Fruit fly (Drosophila melanogaster): ENCODE measurements around the gene GATAd.

GATAd gene

dm6 chr2L:10303786-10304185, 29.7 kb upstream of the GATAd start, which contains the start of gene nmd (continued):
- no peak for TF ChIP-seq lab (GFP tag; optimal IDR thresholded peaks at IDR 0.05)
- no peak for TF ChIP-seq ab (GFP tag; optimal IDR thresholded peaks at IDR 0.05)
- TF ChIP-seq CG8944 (GFP tag; optimal IDR thresholded peaks at IDR 0.05): no peak
- peak; percentile 34 for TF ChIP-seq HmgD (GFP tag; optimal IDR thresholded peaks at IDR 0.05)
- TF ChIP-seq sisA (GFP tag; IDR thresholded peaks at IDR 0.05): no peak
- TF ChIP-seq YL-1 (GFP tag; optimal IDR thresholded peaks at IDR 0.05): peak; percentile 64
- TF ChIP-seq CG3163 (GFP tag; optimal IDR thresholded peaks at IDR 0.05): no peak
- peak; percentile 55 for TF ChIP-seq CG12659 (GFP tag; optimal IDR thresholded peaks at IDR 0.05)
- TF ChIP-seq dysf (GFP tag; IDR thresholded peaks at IDR 0.05): no peak
- peak; percentile 4 for TF ChIP-seq cg (GFP tag; optimal IDR thresholded peaks at IDR 0.05)
- TF ChIP-seq ash1 (GFP tag; optimal IDR thresholded peaks at IDR 0.05): no peak
- peak; percentile 2 for TF ChIP-seq CG7839 (tag; optimal IDR thresholded peaks at IDR 0.05)
- TF ChIP-seq Hr78 (GFP tag; optimal IDR thresholded peaks at IDR 0.05): no peak
- no peak for TF ChIP-seq CG1832 (GFP tag; optimal IDR thresholded peaks at IDR 0.05)
- peak; percentile 92 for TF ChIP-seq CG2116 (GFP tag; optimal IDR thresholded peaks at IDR 0.05)
- TF ChIP-seq CG2712 (tag; optimal IDR thresholded peaks at IDR 0.05): peak; percentile 8
- no peak for TF ChIP-seq ERR (GFP tag; optimal IDR thresholded peaks at IDR 0.05)
- peak; percentile 51 for TF ChIP-seq Max (GFP tag; optimal IDR thresholded peaks at IDR 0.05)
- TF ChIP-seq Sox102F (GFP tag; optimal IDR thresholded peaks at IDR 0.05): no peak
- no peak for TF ChIP-seq az2 (GFP tag; optimal IDR thresholded peaks at IDR 0.05)
- no peak for TF ChIP-seq CG4360 (GFP tag; IDR thresholded peaks at IDR 0.05)
- TF ChIP-seq CG10267 (tag; optimal IDR thresholded peaks at IDR 0.05): peak; percentile 14
- peak; percentile 16 for TF ChIP-seq NC2β (GFP tag; optimal IDR thresholded peaks at IDR 0.05)
- TF ChIP-seq CG11247 (GFP tag; IDR thresholded peaks at IDR 0.05): no peak
- no peak for TF ChIP-seq CG1529 (GFP tag; optimal IDR thresholded peaks at IDR 0.05)
- peak in 1 of 2 experiments; percentile 24 for TF ChIP-seq Hr51 (GFP tag; optimal IDR thresholded peaks at IDR 0.05)
- TF ChIP-seq CG11398 (GFP tag; optimal IDR thresholded peaks at IDR 0.05): no peak
- TF ChIP-seq mam (GFP tag; optimal IDR thresholded peaks at IDR 0.05): peak; percentile 19
- no peak for TF ChIP-seq CG7357 (GFP tag; IDR thresholded peaks at IDR 0.05)
- peak; percentile 17 for TF ChIP-seq sug (tag; optimal IDR thresholded peaks at IDR 0.05)
- no peak for TF ChIP-seq wek (GFP tag; optimal IDR thresholded peaks at IDR 0.05)
- TF ChIP-seq CoRest (tag; optimal IDR thresholded peaks at IDR 0.05): peak; percentile 24
- TF ChIP-seq pfk (GFP tag; optimal IDR thresholded peaks at IDR 0.05): peak; percentile 95
- peak; percentile 47 for TF ChIP-seq Sry-δ (GFP tag; optimal IDR thresholded peaks at IDR 0.05)
- peak; percentile 60 for TF ChIP-seq Ets65A (GFP tag)
- TF ChIP-seq CG8290 (GFP tag; optimal IDR thresholded peaks at IDR 0.05): peak; percentile 73
- peak in 1 of 2 experiments; percentile 22 for TF ChIP-seq CG8290 (tag; optimal IDR thresholded peaks at IDR 0.05)
- TF ChIP-seq Atf3 (GFP tag; optimal IDR thresholded peaks at IDR 0.05): no peak
- peak; percentile 19 for TF ChIP-seq HmgZ (tag; optimal IDR thresholded peaks at IDR 0.05)
- TF ChIP-seq Deaf1 (tag; optimal IDR thresholded peaks at IDR 0.05): no peak
- TF ChIP-seq CG31388 (GFP tag; optimal IDR thresholded peaks at IDR 0.05): no peak
- no peak for TF ChIP-seq CG18764 (GFP tag; optimal IDR thresholded peaks at IDR 0.05)
- TF ChIP-seq CG14667 (GFP tag; IDR thresholded peaks at IDR 0.05): no peak
- no peak for TF ChIP-seq CG6175 (GFP tag; IDR thresholded peaks at IDR 0.05)
- no peak for TF ChIP-seq CG6689 (GFP tag; IDR thresholded peaks at IDR 0.05)
- TF ChIP-seq Eip74EF (GFP tag; optimal IDR thresholded peaks at IDR 0.05): no peak
- TF ChIP-seq Dbx (GFP tag; IDR thresholded peaks at IDR 0.05): no peak
- peak; percentile 50; the same call in 1 of the 3 replicates for TF ChIP-seq CG16813 (GFP tag; IDR thresholded peaks at IDR 0.05; ENCODE audit: partially characterized antibody)
- TF ChIP-seq maf-S (GFP tag; optimal IDR thresholded peaks at IDR 0.05): peak; percentile 9
- peak; percentile 5 for TF ChIP-seq pho (GFP tag; optimal IDR thresholded peaks at IDR 0.05)
- no peak for TF ChIP-seq zen2 (GFP tag; IDR thresholded peaks at IDR 0.05; ENCODE audit: partially characterized antibody)
- no peak for TF ChIP-seq CG17612 (GFP tag; IDR thresholded peaks at IDR 0.05)

All from whole organism, embryonic.